Worm (Caenorhabditis elegans) whole organism, L4 larva: ENCODE measurements around the gene ears-2.

Experiments
- F44E2.7 ChIP-seq: fragments of 200-800 bp; sonication (Bioruptor generic); IDR thresholded peaks from 2 replicates; pipeline ENCODE4 v2.1.2; 2022; ENCODE audit warnings: missing genetic modification characterization, missing compliant biosample characterization
- T20F7.1 ChIP-seq: fragments of 200-800 bp; sonication (Bioruptor generic); optimal IDR thresholded peaks from 2 replicates; lab custom pipeline; 2018; ENCODE audit warnings: mild to moderate bottlenecking, missing genetic modification characterization, missing compliant biosample characterization
- T26A8.4 ChIP-seq: fragments of 200-800 bp; sonication (Bioruptor generic); IDR thresholded peaks from 2 replicates; pipeline ENCODE4 v1.3.6; 2022; ENCODE audit warnings: missing genetic modification characterization, missing compliant biosample characterization
- Y48G9A.11 ChIP-seq: fragments of 200-800 bp; sonication (Bioruptor generic); IDR thresholded peaks from 2 replicates; pipeline ENCODE4 v1.3.6; 2022; ENCODE audit warnings: missing genetic modification reagents, missing genetic modification characterization, missing compliant biosample characterization
- aha-1 ChIP-seq: fragments of 150-350 bp; peaks from one replicate; lab custom pipeline; 2014; ENCODE audit warnings: missing biosample characterization, missing genetic modification characterization
- aly-2 ChIP-seq: sonication (generic microtip); optimal IDR thresholded peaks from 2 replicates; lab custom pipeline; 2018; ENCODE audit warnings: missing biosample characterization, missing genetic modification characterization
- ama-1 ChIP-seq: fragments of 150-350 bp; optimal IDR thresholded peaks from 2 replicates; lab custom pipeline; 2014; ENCODE audit warnings: inconsistent platforms, mixed read lengths
- ceh-32 ChIP-seq: sonication (generic microtip); optimal IDR thresholded peaks from 2 replicates; lab custom pipeline; 2016; ENCODE audit warnings: mild to moderate bottlenecking, missing genetic modification characterization, missing compliant biosample characterization; ENCODE audit not compliant: poor library complexity
- ceh-82 ChIP-seq: sonication (generic microtip); optimal IDR thresholded peaks from 2 replicates; lab custom pipeline; 2017; ENCODE audit warnings: missing biosample characterization, missing genetic modification characterization
- ctbp-1 ChIP-seq: fragments of 200-800 bp; sonication (Bioruptor generic); IDR thresholded peaks from 2 replicates; pipeline ENCODE4 v1.3.6; 2022; ENCODE audit warnings: missing genetic modification reagents, missing genetic modification characterization, missing compliant biosample characterization
- daf-16 ChIP-seq, 3 experiments: sonication (generic microtip); optimal IDR thresholded peaks; 2 replicates each; lab custom pipeline; 2016 to 2017; ENCODE audit warnings: missing genetic modification characterization in 3 of 3, missing genetic modification reagents in 3 of 3, mild to moderate bottlenecking in 2 of 3, missing compliant biosample characterization in 2 of 3, missing biosample characterization in 1 of 3, moderate library complexity in 1 of 3
- daf-19 ChIP-seq: fragments of 200-800 bp; sonication (Bioruptor generic); conservative IDR thresholded peaks from 2 replicates; pipeline ENCODE4 v1.3.6; 2022; ENCODE audit warnings: missing genetic modification characterization, missing compliant biosample characterization
- dmd-9 ChIP-seq: fragments of 200-800 bp; sonication (Bioruptor generic); IDR thresholded peaks from 2 replicates; pipeline ENCODE4 v1.3.6; 2022; ENCODE audit warnings: missing genetic modification reagents, missing genetic modification characterization, missing compliant biosample characterization
- dpl-1 ChIP-seq: fragments of 150-350 bp; optimal IDR thresholded peaks from 2 replicates; lab custom pipeline; 2014; ENCODE audit warnings: missing biosample characterization, missing genetic modification reagents, missing genetic modification characterization
- duxl-1 ChIP-seq: sonication (generic microtip); optimal IDR thresholded peaks from 2 replicates; lab custom pipeline; 2016; ENCODE audit warnings: mild to moderate bottlenecking, missing genetic modification characterization, moderate library complexity, missing compliant biosample characterization; ENCODE audit not compliant: poor library complexity
- dve-1 ChIP-seq: sonication (generic microtip); optimal IDR thresholded peaks from 2 replicates; lab custom pipeline; 2017; ENCODE audit warnings: antibody characterized with exemption, mild to moderate bottlenecking, missing genetic modification characterization, missing compliant biosample characterization; ENCODE audit not compliant: insufficient read depth
- egl-43 ChIP-seq: fragments of 200-800 bp; sonication (Bioruptor generic); IDR thresholded peaks from 2 replicates; pipeline ENCODE4 v1.3.6; 2022; ENCODE audit warnings: missing genetic modification reagents, missing genetic modification characterization, missing compliant biosample characterization
- gei-8 ChIP-seq: fragments of 200-800 bp; sonication (Bioruptor generic); optimal IDR thresholded peaks from 2 replicates; lab custom pipeline; 2018; ENCODE audit warnings: mild to moderate bottlenecking, missing genetic modification characterization, missing compliant biosample characterization
- hmg-1.1 ChIP-seq: fragments of 200-800 bp; sonication (Bioruptor generic); IDR thresholded peaks from 2 replicates; pipeline ENCODE4 v1.3.6; 2022; ENCODE audit warnings: missing genetic modification reagents, missing genetic modification characterization, missing compliant biosample characterization
- lim-7 ChIP-seq: fragments of 200-800 bp; sonication (Bioruptor generic); IDR thresholded peaks from 2 replicates; pipeline ENCODE4 v1.3.6; 2022; ENCODE audit warnings: missing genetic modification characterization, missing compliant biosample characterization
- lin-15B ChIP-seq: fragments of 150-350 bp; sonication (generic microtip); optimal IDR thresholded peaks from 3 replicates; lab custom pipeline; 2014; ENCODE audit warnings: missing biosample characterization, missing genetic modification characterization
- lin-38 ChIP-seq: fragments of 200-800 bp; sonication (Bioruptor generic); IDR thresholded peaks from 2 replicates; pipeline ENCODE4 v1.3.6; 2022; ENCODE audit warnings: missing genetic modification reagents, missing genetic modification characterization, missing compliant biosample characterization
- lir-3 ChIP-seq: sonication (generic microtip); optimal IDR thresholded peaks from 2 replicates; lab custom pipeline; 2016; ENCODE audit warnings: mild to moderate bottlenecking, missing genetic modification characterization, missing compliant biosample characterization
- madf-5 ChIP-seq, 2 experiments: fragments of 200-800 bp; sonication (Bioruptor generic); IDR thresholded peaks; 2 replicates each; pipeline ENCODE4 v1.3.6; 2022; ENCODE audit warnings: missing compliant biosample characterization in 2 of 2, missing genetic modification characterization in 2 of 2
- mep-1 ChIP-seq: fragments of 150-350 bp; sonication (generic microtip); optimal IDR thresholded peaks from 3 replicates; lab custom pipeline; 2014; ENCODE audit warnings: missing biosample characterization, missing genetic modification characterization
- mes-2 ChIP-seq: sonication (generic microtip); optimal IDR thresholded peaks from 2 replicates; lab custom pipeline; 2016; ENCODE audit warnings: missing genotype, mild to moderate bottlenecking, missing genetic modification characterization, missing compliant biosample characterization; ENCODE audit not compliant: poor library complexity, severe bottlenecking
- mxl-3 ChIP-seq: fragments of 200-800 bp; sonication (Bioruptor generic); optimal IDR thresholded peaks from 2 replicates; lab custom pipeline; 2018; ENCODE audit warnings: mild to moderate bottlenecking, missing genetic modification characterization, missing compliant biosample characterization
- nhr-102 ChIP-seq: sonication (generic microtip); optimal IDR thresholded peaks from 2 replicates; lab custom pipeline; 2016; ENCODE audit warnings: mild to moderate bottlenecking, missing genetic modification characterization, moderate library complexity, missing compliant biosample characterization
- nhr-11 ChIP-seq: fragments of 150-350 bp; optimal IDR thresholded peaks from 2 replicates; lab custom pipeline; 2014; ENCODE audit warnings: missing biosample characterization, missing genetic modification characterization
- nhr-77 ChIP-seq: fragments of 150-350 bp; optimal IDR thresholded peaks from 2 replicates; lab custom pipeline; 2014; ENCODE audit warnings: missing biosample characterization, missing genetic modification characterization
- pha-4 ChIP-seq, 2 experiments: fragments of 150-350 bp in 1 of 2; fragments of 200-800 bp in 1 of 2; sonication (Bioruptor generic) in 1 of 2; IDR thresholded peaks in 1 of 2; optimal IDR thresholded peaks in 1 of 2; 2 replicates each; pipeline versions ENCODE4 v1.3.6 to Lab custom; 2014 to 2022; ENCODE audit warnings: missing genetic modification characterization in 2 of 2, missing genetic modification reagents in 2 of 2, missing biosample characterization in 1 of 2, missing compliant biosample characterization in 1 of 2
- rbr-2 ChIP-seq: sonication (generic microtip); optimal IDR thresholded peaks from 2 replicates; lab custom pipeline; 2016; ENCODE audit warnings: missing genotype, missing genetic modification characterization, missing compliant biosample characterization
- set-16 ChIP-seq: fragments of 200-800 bp; sonication (Bioruptor generic); IDR thresholded peaks from 2 replicates; pipeline ENCODE4 v1.3.6; 2022; ENCODE audit warnings: missing genetic modification reagents, missing genetic modification characterization, missing compliant biosample characterization
- snpc-4 ChIP-seq: fragments of 150-350 bp; optimal IDR thresholded peaks from 2 replicates; lab custom pipeline; 2014; ENCODE audit warnings: missing biosample characterization, missing genetic modification characterization
- spr-3 ChIP-seq: fragments of 200-800 bp; sonication (Bioruptor generic); optimal IDR thresholded peaks from 2 replicates; lab custom pipeline; 2018; ENCODE audit warnings: mild to moderate bottlenecking, missing genetic modification characterization, missing compliant biosample characterization
- tra-1 ChIP-seq: fragments of 200-800 bp; sonication (Bioruptor generic); IDR thresholded peaks from 2 replicates; pipeline ENCODE4 v1.3.6; 2022; ENCODE audit warnings: missing genetic modification reagents, missing genetic modification characterization, missing compliant biosample characterization
- unc-62 ChIP-seq, 3 experiments: fragments of 150-350 bp in 1 of 3; sonication (generic microtip); optimal IDR thresholded peaks in 2 of 3; peaks in 1 of 3; 1 replicate in 1 of 3; 2 replicates in 2 of 3; lab custom pipeline; 2014 to 2017; ENCODE audit warnings: missing biosample characterization in 3 of 3, missing genetic modification characterization in 3 of 3, missing genetic modification reagents in 3 of 3, missing genotype in 1 of 3
- vab-7 ChIP-seq: fragments of 200-800 bp; sonication (Bioruptor generic); IDR thresholded peaks from 2 replicates; pipeline ENCODE4 v1.3.6; 2022; ENCODE audit warnings: missing genetic modification reagents, missing genetic modification characterization, missing compliant biosample characterization
- zag-1 ChIP-seq: fragments of 150-350 bp; optimal IDR thresholded peaks from 2 replicates; lab custom pipeline; 2014; ENCODE audit warnings: missing biosample characterization, missing genetic modification characterization
- zfp-3 ChIP-seq: fragments of 200-800 bp; sonication (Bioruptor generic); conservative IDR thresholded peaks from 2 replicates; pipeline ENCODE4 v1.3.6; 2022; ENCODE audit warnings: missing genetic modification reagents, missing genetic modification characterization, missing compliant biosample characterization

Gene ears-2

ce11 chrIV:427100-427908, 37.0 kb upstream of the ears-2 start (continued):
- TF ChIP-seq set-16 (GFP tag; lab: Robert Waterston, UW) = no peak
- no peak for TF ChIP-seq spr-3
- TF ChIP-seq zfp-3 (GFP tag; lab: Robert Waterston, UW) = 0 out of 2 replicates have a peak, but pooled peaks have one; percentile 15
- peak; percentile 8; the same call in 1 of the 2 replicates for TF ChIP-seq pha-4 (GFP tag; IDR thresholded peaks at IDR 0.05; lab: Robert Waterston, UW)
- TF ChIP-seq pha-4 (tag; optimal IDR thresholded peaks at IDR 0.05; lab: Kevin White, UChicago) = no peak
- TF ChIP-seq nhr-102 (tag; lab: Kevin White, UChicago) = no peak
- TF ChIP-seq T20F7.1 = peak; percentile 13
- 0 out of 2 replicates have a peak, but pooled peaks have one; percentile 13 for TF ChIP-seq T26A8.4 (GFP tag; lab: Robert Waterston, UW)
- TF ChIP-seq, all 104 proteins: peak for 16

ce11 chrIV:426597-426996, 36.3 kb upstream of the ears-2 start:
- no peak for TF ChIP-seq nhr-11
- TF ChIP-seq aha-1 (tag; lab: Kevin White, UChicago) = peak; percentile 21
- 0 out of 2 replicates have a peak, but pooled peaks have one; percentile 15 for TF ChIP-seq dmd-9
- peak; percentile 54 for TF ChIP-seq egl-43 (GFP tag; lab: Robert Waterston, UW)
- TF ChIP-seq nhr-77 (tag; lab: Kevin White, UChicago) = no peak
- no peak for TF ChIP-seq duxl-1 (tag; lab: Kevin White, UChicago)
- TF ChIP-seq tra-1 (GFP tag; lab: Robert Waterston, UW) = no peak
- 0 out of 4 replicates have a peak, but pooled peaks of 1 of the 2 experiments have one; percentile 33 for TF ChIP-seq madf-5 (GFP tag; IDR thresholded peaks at IDR 0.05; lab: Robert Waterston, UW)
- TF ChIP-seq gei-8 = no peak
- TF ChIP-seq set-16 (GFP tag; lab: Robert Waterston, UW) = peak; percentile 96
- TF ChIP-seq daf-16 (GFP tag; optimal IDR thresholded peaks at IDR 0.05; lab: Kevin White, UChicago) = no peak
- no peak for TF ChIP-seq daf-16 (tag; optimal IDR thresholded peaks at IDR 0.05; lab: Kevin White, UChicago)

- TF ChIP-seq aha-1 (tag; lab: Kevin White, UChicago) = peak; percentile 51
- TF ChIP-seq vab-7 (GFP tag; lab: Robert Waterston, UW) = no peak
- peak; percentile 75 for TF ChIP-seq set-16 (GFP tag; lab: Robert Waterston, UW)
- no peak for TF ChIP-seq rbr-2 (tag; lab: Kevin White, UChicago)
- TF ChIP-seq unc-62 (GFP tag; optimal IDR thresholded peaks at IDR 0.05 in 1 of 2; lab: Kevin White, UChicago) = no peak
- no peak for TF ChIP-seq unc-62 (tag; optimal IDR thresholded peaks at IDR 0.05; lab: Kevin White, UChicago)
- TF ChIP-seq zag-1 (tag; lab: Kevin White, UChicago) = no peak
- no peak for TF ChIP-seq ceh-82 (tag; lab: Kevin White, UChicago)
- no peak for TF ChIP-seq ctbp-1
- TF ChIP-seq T26A8.4 (GFP tag; lab: Robert Waterston, UW) = no peak
- no peak for TF ChIP-seq dve-1 (tag; lab: Kevin White, UChicago)
- no peak for TF ChIP-seq tra-1 (GFP tag; lab: Robert Waterston, UW)
These were observed 35.7 kb upstream of the ears-2 start, which contains the start of gene garr-1 for ce11 chrIV:425995-426394. Gene garr-1 (plus strand): TSS chrIV:426168.

ce11 chrIV:425546-425945, 35.3 kb upstream of the ears-2 start:
- TF ChIP-seq Y48G9A.11 (no peak), lir-3 (tag; lab: Kevin White, UChicago) (no peak), ceh-32 (tag; lab: Kevin White, UChicago) (no peak), mxl-3 (GFP tag; lab: Kevin White, UChicago) (no peak), lin-15B (tag; lab: Kevin White, UChicago) (no peak), ama-1 (lab: Kevin White, UChicago) (peak; percentile 25), F44E2.7 (GFP tag; lab: Robert Waterston, UW) (no peak), ctbp-1 (no peak), aha-1 (tag; lab: Kevin White, UChicago) (peak; percentile 64), snpc-4 (tag; lab: Kevin White, UChicago) (no peak), spr-3 (no peak), hmg-1.1 (no peak), dpl-1 (GFP tag; lab: Kevin White, UChicago) (peak; percentile 67), unc-62 (GFP tag; optimal IDR thresholded peaks at IDR 0.05 in 1 of 2; lab: Kevin White, UChicago) (no peak), unc-62 (tag; optimal IDR thresholded peaks at IDR 0.05; lab: Kevin White, UChicago) (no peak), lim-7 (GFP tag; lab: Robert Waterston, UW) (no peak), rbr-2 (tag; lab: Kevin White, UChicago) (no peak), mes-2 (tag; lab: Kevin White, UChicago) (peak; percentile 71), daf-16 (GFP tag; optimal IDR thresholded peaks at IDR 0.05; lab: Kevin White, UChicago) (no peak), daf-16 (tag; optimal IDR thresholded peaks at IDR 0.05; lab: Kevin White, UChicago) (no peak), mep-1 (tag; lab: Kevin White, UChicago) (peak; percentile 55), lin-38 (peak; percentile 54), aly-2 (tag; lab: Kevin White, UChicago) (no peak), zag-1 (tag; lab: Kevin White, UChicago) (no peak), daf-19 (GFP tag; lab: Robert Waterston, UW) (no peak)
